Fruit fly (Drosophila melanogaster): ENCODE results near the gene CG13144.

- TF ChIP-seq OdsH (GFP tag; optimal IDR thresholded peaks at IDR 0.05) (no peak), Hnf4 (GFP tag; optimal IDR thresholded peaks at IDR 0.05) (no peak), h (GFP tag; optimal IDR thresholded peaks at IDR 0.05) (no peak), br (GFP tag; optimal IDR thresholded peaks at IDR 0.05) (no peak), fru (GFP tag; optimal IDR thresholded peaks at IDR 0.05) (no peak), sage (GFP tag; optimal IDR thresholded peaks at IDR 0.05) (no peak), usp (GFP tag; optimal IDR thresholded peaks at IDR 0.05) (no peak), Rel (GFP tag; optimal IDR thresholded peaks at IDR 0.05) (no peak), Rel (tag; optimal IDR thresholded peaks at IDR 0.05) (peak; percentile 78), Hr78 (GFP tag; optimal IDR thresholded peaks at IDR 0.05) (no peak), lola (GFP tag; optimal IDR thresholded peaks at IDR 0.05) (no peak), CG9705 (GFP tag; optimal IDR thresholded peaks at IDR 0.05) (no peak), Dfd (GFP tag; optimal IDR thresholded peaks at IDR 0.05) (no peak)
Observed at dm6 chr2L:10502862-10503261, 11.6 kb upstream of the CG13144 start.
